Fruit fly (Drosophila melanogaster): ENCODE data around the gene Membrin.

Membrin gene

DNA sequence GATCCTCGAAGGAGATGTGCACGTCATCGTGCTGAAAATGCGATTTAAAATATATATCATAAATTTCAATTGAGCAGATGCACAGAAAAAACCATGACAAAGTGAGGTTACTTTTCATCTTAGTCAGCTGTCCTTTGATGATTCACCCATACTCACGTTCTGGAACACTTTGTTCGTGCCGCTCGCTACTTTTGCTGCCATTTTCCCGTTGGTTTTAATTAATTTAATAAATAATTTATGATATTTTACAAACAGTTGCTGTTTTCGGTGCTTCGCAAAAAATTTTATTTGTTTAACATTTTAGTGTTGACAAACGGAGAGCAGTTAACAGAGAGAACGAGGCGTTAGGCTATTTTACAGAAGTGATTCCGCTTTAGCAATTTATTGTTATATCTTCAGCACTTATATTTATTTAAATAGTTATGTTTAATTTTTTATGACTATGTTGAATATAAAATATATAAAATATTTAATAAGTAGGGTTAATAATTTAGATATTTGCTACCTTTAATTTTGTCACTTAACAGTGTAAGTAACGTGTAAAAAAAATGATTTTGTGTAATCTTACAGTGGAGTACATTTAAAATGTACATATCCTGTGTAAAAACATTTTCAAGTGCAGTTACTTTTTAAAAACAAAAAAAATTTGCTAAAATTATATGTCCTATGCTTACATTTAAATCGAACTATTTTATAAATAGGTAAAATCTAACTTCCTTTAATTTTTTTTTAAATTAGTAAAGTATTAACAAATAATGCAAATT is 1.7 kb downstream of the Membrin start, which contains the start of gene Pfdn4:
Pfdn4 (minus strand) TSS at position 265 of the 764 bp plus-strand sequence.
- TF ChIP-seq CG14711 (tag; optimal IDR thresholded peaks at IDR 0.05) (peak; percentile 14), CG7045 (GFP tag; optimal IDR thresholded peaks at IDR 0.05) (no peak), Hr96 (GFP tag; optimal IDR thresholded peaks at IDR 0.05) (no peak), kay (GFP tag; ENCODE audit: borderline replicate concordance) (peak; percentile 1), CG7101 (tag; optimal IDR thresholded peaks at IDR 0.05) (no peak), cic (GFP tag; optimal IDR thresholded peaks at IDR 0.05) (no peak)

- TF ChIP-seq bab1 (GFP tag; optimal IDR thresholded peaks at IDR 0.05) (no peak), Crg-1 (GFP tag; optimal IDR thresholded peaks at IDR 0.05) (no peak), CG11617 (GFP tag; optimal IDR thresholded peaks at IDR 0.05) (no peak), Mnt (GFP tag; optimal IDR thresholded peaks at IDR 0.05) (no peak)
Measured at dm6 chr3L:5372052-5372451, 5.8 kb downstream of the Membrin start.

DNA sequence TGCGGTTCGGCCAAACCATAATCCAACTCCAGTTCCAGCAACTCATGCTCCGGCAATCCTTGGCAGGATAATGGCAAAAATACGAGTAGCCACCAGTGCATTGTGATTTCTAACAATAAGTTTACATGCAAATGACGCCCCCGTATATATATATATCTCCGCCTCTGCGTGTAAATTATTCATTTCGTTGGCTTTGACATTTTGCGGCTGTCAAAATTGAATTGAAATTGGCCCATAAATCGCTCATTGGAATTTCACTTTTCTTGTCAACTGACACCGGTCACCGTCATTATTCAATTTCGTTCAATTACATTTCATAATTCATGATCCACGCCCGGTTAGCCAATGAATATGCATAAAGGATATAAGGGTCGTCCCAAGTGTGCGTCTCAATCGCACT is 16.5 kb downstream of the Membrin start, which contains the start of gene Ir64a:
Ir64a (minus strand) TSS at position 101 of the 400 bp plus-strand sequence.
- TF ChIP-seq tj (GFP tag; optimal IDR thresholded peaks at IDR 0.05) (no peak), toe (GFP tag; optimal IDR thresholded peaks at IDR 0.05) (no peak), ovo (GFP tag; optimal IDR thresholded peaks at IDR 0.05) (no peak), Clk (GFP tag; optimal IDR thresholded peaks at IDR 0.05) (no peak), CG7101 (tag; optimal IDR thresholded peaks at IDR 0.05) (no peak), CG11617 (GFP tag; optimal IDR thresholded peaks at IDR 0.05) (no peak), bab1 (GFP tag; optimal IDR thresholded peaks at IDR 0.05) (no peak), CG12768 (GFP tag; optimal IDR thresholded peaks at IDR 0.05) (no peak), CG14711 (tag; optimal IDR thresholded peaks at IDR 0.05) (no peak)

DNA sequence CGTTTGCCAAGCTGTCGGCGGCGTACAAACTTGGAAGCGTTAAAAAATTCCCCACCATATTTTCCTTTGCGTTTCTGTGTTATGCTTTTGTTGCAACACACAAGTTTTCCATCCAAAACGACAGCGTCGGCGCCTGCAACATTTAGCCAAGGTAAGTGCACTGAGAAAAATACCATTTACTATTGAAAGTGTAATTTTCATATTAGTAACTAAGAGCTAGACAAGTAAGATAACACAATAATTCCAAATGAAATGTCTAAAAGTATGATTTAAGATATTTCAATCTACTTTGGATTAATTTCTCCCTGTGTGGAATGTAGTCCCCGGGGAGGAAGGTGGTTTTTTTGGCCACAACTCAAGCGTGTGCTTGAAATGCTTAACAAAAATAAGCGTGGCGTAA is 19.5 kb downstream of the Membrin start:
- TF ChIP-seq Clk (GFP tag; optimal IDR thresholded peaks at IDR 0.05) (no peak), CG14711 (tag; optimal IDR thresholded peaks at IDR 0.05) (no peak), CG7045 (GFP tag; optimal IDR thresholded peaks at IDR 0.05) (no peak), kay (GFP tag; ENCODE audit: borderline replicate concordance) (no peak), CG33017 (tag; optimal IDR thresholded peaks at IDR 0.05) (no peak), CG11617 (GFP tag; optimal IDR thresholded peaks at IDR 0.05) (no peak), toe (GFP tag; optimal IDR thresholded peaks at IDR 0.05) (no peak), CG7101 (tag; optimal IDR thresholded peaks at IDR 0.05) (no peak), cic (GFP tag; optimal IDR thresholded peaks at IDR 0.05) (no peak), pad (GFP tag; optimal IDR thresholded peaks at IDR 0.05) (no peak), Crg-1 (GFP tag; optimal IDR thresholded peaks at IDR 0.05) (no peak), CG5204 (GFP tag; optimal IDR thresholded peaks at IDR 0.05) (no peak)

Data from whole organism, adult.